Worm (Caenorhabditis elegans) whole organism, late embryonic: Measurements from ENCODE around the gene sru-7.

ENCODE experiments used
- C08G9.2 ChIP-seq: sonication (generic microtip); optimal IDR thresholded peaks from 2 replicates; lab custom pipeline; 2016; ENCODE audit warnings: mild to moderate bottlenecking, missing genetic modification characterization, moderate library complexity, missing compliant biosample characterization
- ahr-1 ChIP-seq: sonication (generic microtip); optimal IDR thresholded peaks from 2 replicates; lab custom pipeline; 2016; ENCODE audit warnings: missing genetic modification characterization, missing compliant biosample characterization
- ama-1 ChIP-seq: fragments of 150-350 bp; optimal IDR thresholded peaks from 2 replicates; lab custom pipeline; 2014
- ceh-45 ChIP-seq: fragments of 200-800 bp; sonication (Bioruptor generic); IDR thresholded peaks from 2 replicates; pipeline ENCODE4 v1.3.6; 2022; ENCODE audit warnings: missing genetic modification reagents, missing genetic modification characterization, missing compliant biosample characterization
- nfya-1 ChIP-seq: sonication (generic microtip); optimal IDR thresholded peaks from 2 replicates; lab custom pipeline; 2017; ENCODE audit warnings: missing genetic modification characterization, mild to moderate bottlenecking, missing compliant biosample characterization, antibody characterized with exemption, moderate library complexity
- rnt-1 ChIP-seq: sonication (generic microtip); optimal IDR thresholded peaks from 2 replicates; lab custom pipeline; 2016; ENCODE audit warnings: missing genetic modification characterization, missing compliant biosample characterization

DNA sequence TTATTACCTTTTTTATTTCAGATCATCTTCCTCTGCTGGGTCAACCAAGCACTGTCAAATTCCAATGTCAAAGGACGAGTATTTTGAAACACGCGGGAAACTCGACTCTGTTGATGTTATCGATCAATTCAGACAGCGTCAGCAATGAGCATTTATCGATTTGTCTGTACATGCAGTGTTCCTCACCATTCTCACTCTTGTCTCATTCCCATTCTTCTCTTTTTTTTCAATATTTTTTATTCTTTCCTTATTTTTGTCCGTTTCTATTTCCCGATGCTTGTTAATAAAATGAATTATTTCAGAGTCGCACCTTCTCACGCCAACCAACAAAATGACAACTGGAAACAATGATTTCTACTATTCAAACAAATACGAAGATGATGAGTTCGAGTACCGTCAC is 21.3 kb downstream of the sru-7 start, which contains the start of gene cks-1:
- no peak for TF ChIP-seq ama-1 (lab: Kevin White, UChicago)
- no peak for TF ChIP-seq C08G9.2 (tag; lab: Kevin White, UChicago)
- no peak for TF ChIP-seq rnt-1
- TF ChIP-seq nfya-1, result no peak
- TF ChIP-seq ahr-1 (tag; lab: Kevin White, UChicago), result no peak
- no peak for TF ChIP-seq ceh-45 (GFP tag; lab: Robert Waterston, UW)
